Worm (Caenorhabditis elegans) whole organism, young adult: ENCODE measurements around the gene fbxa-153.

Experiments
- B0261.1 ChIP-seq: sonication (generic microtip); optimal IDR thresholded peaks from 2 replicates; lab custom pipeline; 2016; ENCODE audit warnings: mild to moderate bottlenecking, missing genetic modification characterization, moderate library complexity, missing compliant biosample characterization
- C06A6.2 ChIP-seq: fragments of 200-800 bp; sonication (Bioruptor generic); conservative IDR thresholded peaks from 2 replicates; pipeline ENCODE4 v1.3.6; 2022; ENCODE audit warnings: missing genetic modification characterization, missing compliant biosample characterization
- F23B12.7 ChIP-seq: sonication (generic microtip); optimal IDR thresholded peaks from 2 replicates; lab custom pipeline; 2017; ENCODE audit warnings: missing genetic modification characterization, mild to moderate bottlenecking, missing compliant biosample characterization, antibody characterized with exemption, moderate library complexity; ENCODE audit not compliant: insufficient read depth
- F37B4.10 ChIP-seq: fragments of 200-800 bp; sonication (Bioruptor generic); IDR thresholded peaks from 2 replicates; pipeline ENCODE4 v1.3.6; 2022; ENCODE audit warnings: missing genetic modification characterization, missing compliant biosample characterization
- F57C9.4 ChIP-seq: sonication (generic microtip); optimal IDR thresholded peaks from 2 replicates; lab custom pipeline; 2017; ENCODE audit warnings: mild to moderate bottlenecking, missing genetic modification characterization, missing compliant biosample characterization
- Y53G8AR.9 ChIP-seq: fragments of 200-800 bp; sonication (Bioruptor generic); conservative IDR thresholded peaks from 2 replicates; pipeline ENCODE4 v1.3.6; 2022; ENCODE audit warnings: missing genetic modification reagents, missing genetic modification characterization, missing compliant biosample characterization
- ZK185.1 ChIP-seq: sonication (generic microtip); optimal IDR thresholded peaks from 2 replicates; lab custom pipeline; 2016; ENCODE audit warnings: mild to moderate bottlenecking, missing genetic modification characterization, missing compliant biosample characterization; ENCODE audit not compliant: poor library complexity, severe bottlenecking
- atf-7 ChIP-seq: sonication (generic microtip); optimal IDR thresholded peaks from 2 replicates; lab custom pipeline; 2017; ENCODE audit warnings: mild to moderate bottlenecking, missing genetic modification characterization, missing compliant biosample characterization
- attf-3 ChIP-seq: fragments of 200-800 bp; sonication (Bioruptor generic); conservative IDR thresholded peaks from 2 replicates; pipeline ENCODE4 v1.3.6; 2022; ENCODE audit warnings: missing genetic modification reagents, missing genetic modification characterization, missing compliant biosample characterization
- attf-5 ChIP-seq: fragments of 200-800 bp; sonication (Bioruptor generic); optimal IDR thresholded peaks from 2 replicates; lab custom pipeline; 2018; ENCODE audit warnings: mild to moderate bottlenecking, missing genetic modification characterization, missing compliant biosample characterization
- attf-6 ChIP-seq: fragments of 200-800 bp; sonication (Bioruptor generic); IDR thresholded peaks from 2 replicates; pipeline ENCODE4 v1.3.6; 2022; ENCODE audit warnings: missing genetic modification reagents, missing genetic modification characterization, missing compliant biosample characterization
- bed-1 ChIP-seq: fragments of 200-800 bp; sonication (Bioruptor generic); IDR thresholded peaks from 2 replicates; pipeline ENCODE4 v1.3.6; 2022; ENCODE audit warnings: missing genetic modification reagents, missing genetic modification characterization, missing compliant biosample characterization
- cebp-1 ChIP-seq, 2 experiments: fragments of 200-800 bp in 1 of 2; sonication (Bioruptor generic) in 1 of 2; sonication (generic microtip) in 1 of 2; IDR thresholded peaks in 1 of 2; optimal IDR thresholded peaks in 1 of 2; 2 replicates each; pipeline versions ENCODE4 v1.3.6 to Lab custom; 2017 to 2022; ENCODE audit warnings: missing compliant biosample characterization in 2 of 2, missing genetic modification characterization in 2 of 2, mild to moderate bottlenecking in 1 of 2, missing genetic modification reagents in 1 of 2, moderate library complexity in 1 of 2
- ceh-58 ChIP-seq: fragments of 200-800 bp; sonication (Bioruptor generic); IDR thresholded peaks from 2 replicates; pipeline ENCODE4 v1.3.6; 2022; ENCODE audit warnings: missing genetic modification characterization, missing compliant biosample characterization
- dox-1 ChIP-seq: fragments of 200-800 bp; sonication (Bioruptor generic); IDR thresholded peaks from 2 replicates; pipeline ENCODE4 v1.3.6; 2022; ENCODE audit warnings: missing genetic modification reagents, missing genetic modification characterization, missing compliant biosample characterization
- dpff-1 ChIP-seq: sonication (generic microtip); optimal IDR thresholded peaks from 2 replicates; lab custom pipeline; 2017; ENCODE audit warnings: mild to moderate bottlenecking, missing genetic modification characterization, missing compliant biosample characterization
- dpl-1 ChIP-seq: fragments of 150-350 bp; optimal IDR thresholded peaks from 2 replicates; lab custom pipeline; 2014; ENCODE audit warnings: missing biosample characterization, missing genetic modification reagents, missing genetic modification characterization
- efl-1 ChIP-seq: fragments of 150-350 bp; optimal IDR thresholded peaks from 2 replicates; lab custom pipeline; 2014; ENCODE audit warnings: missing biosample characterization, missing genetic modification reagents, missing genetic modification characterization
- ets-4 ChIP-seq: fragments of 200-800 bp; sonication (Bioruptor generic); optimal IDR thresholded peaks from 2 replicates; lab custom pipeline; 2018; ENCODE audit warnings: mild to moderate bottlenecking, missing genetic modification characterization, missing compliant biosample characterization
- hmg-1.2 ChIP-seq: fragments of 200-800 bp; sonication (Bioruptor generic); IDR thresholded peaks from 2 replicates; pipeline ENCODE4 v1.3.6; 2022; ENCODE audit warnings: missing genetic modification reagents, missing genetic modification characterization, missing compliant biosample characterization
- hrde-1 ChIP-seq: sonication (generic microtip); optimal IDR thresholded peaks from 2 replicates; lab custom pipeline; 2016; ENCODE audit warnings: missing genetic modification characterization, mild to moderate bottlenecking, missing compliant biosample characterization, moderate library complexity, missing genotype, missing genetic modification reagents, borderline replicate concordance
- hsf-1 ChIP-seq: fragments of 200-800 bp; sonication (Bioruptor generic); IDR thresholded peaks from 2 replicates; pipeline ENCODE4 v1.3.6; 2022; ENCODE audit warnings: missing genetic modification reagents, missing genetic modification characterization, missing compliant biosample characterization
- lin-35 ChIP-seq, 3 experiments: fragments of 150-350 bp in 2 of 3; sonication (generic microtip) in 1 of 3; optimal IDR thresholded peaks; 2 replicates each; lab custom pipeline; 2014 to 2018; ENCODE audit warnings: missing biosample characterization in 3 of 3, missing genetic modification characterization in 3 of 3, missing genetic modification reagents in 3 of 3
- lin-54 ChIP-seq: fragments of 200-800 bp; sonication (Bioruptor generic); optimal IDR thresholded peaks from 2 replicates; lab custom pipeline; 2018; ENCODE audit warnings: mild to moderate bottlenecking, missing genetic modification characterization, missing compliant biosample characterization
- lir-1 ChIP-seq: fragments of 200-800 bp; sonication (Bioruptor generic); conservative IDR thresholded peaks from 2 replicates; pipeline ENCODE4 v1.3.6; 2022; ENCODE audit warnings: missing genetic modification reagents, missing genetic modification characterization, missing compliant biosample characterization
- mel-28 ChIP-seq: sonication (generic microtip); optimal IDR thresholded peaks from 2 replicates; lab custom pipeline; 2016; ENCODE audit warnings: borderline replicate concordance, mild to moderate bottlenecking, missing genetic modification characterization, missing compliant biosample characterization
- nfyb-1 ChIP-seq: fragments of 200-800 bp; sonication (Bioruptor generic); IDR thresholded peaks from 2 replicates; pipeline ENCODE4 v1.3.6; 2022; ENCODE audit warnings: missing genetic modification reagents, missing genetic modification characterization, missing compliant biosample characterization
- nhr-80 ChIP-seq: sonication (generic microtip); optimal IDR thresholded peaks from 2 replicates; lab custom pipeline; 2016; ENCODE audit warnings: missing genetic modification characterization, missing compliant biosample characterization
- pbrm-1 ChIP-seq: fragments of 200-800 bp; sonication (Bioruptor generic); IDR thresholded peaks from 2 replicates; pipeline ENCODE4 v1.3.6; 2022; ENCODE audit warnings: missing genetic modification reagents, missing genetic modification characterization, missing compliant biosample characterization
- rcor-1 ChIP-seq: fragments of 200-800 bp; sonication (Bioruptor generic); IDR thresholded peaks from 2 replicates; pipeline ENCODE4 v1.3.6; 2022; ENCODE audit warnings: missing genetic modification reagents, missing genetic modification characterization, missing compliant biosample characterization
- rec-8 ChIP-seq, 2 experiments: sonication (generic microtip); optimal IDR thresholded peaks; 2 replicates each; lab custom pipeline; 2016; ENCODE audit warnings: mild to moderate bottlenecking in 2 of 2, missing genetic modification characterization in 2 of 2, missing genetic modification reagents in 2 of 2, missing genotype in 2 of 2, missing biosample characterization in 1 of 2, missing compliant biosample characterization in 1 of 2, moderate library complexity in 1 of 2
- sptf-2 ChIP-seq: fragments of 200-800 bp; sonication (Bioruptor generic); optimal IDR thresholded peaks from 2 replicates; lab custom pipeline; 2018; ENCODE audit warnings: mild to moderate bottlenecking, missing genetic modification characterization, missing compliant biosample characterization
- unc-130 ChIP-seq: sonication (generic microtip); optimal IDR thresholded peaks from 2 replicates; lab custom pipeline; 2016; ENCODE audit warnings: missing genetic modification reagents, missing genetic modification characterization, missing compliant biosample characterization
- ztf-6 ChIP-seq: fragments of 200-800 bp; sonication (Bioruptor generic); IDR thresholded peaks from 2 replicates; pipeline ENCODE4 v1.3.6; 2022; ENCODE audit warnings: missing genetic modification reagents, missing genetic modification characterization, missing compliant biosample characterization

The fbxa-153 gene

DNA sequence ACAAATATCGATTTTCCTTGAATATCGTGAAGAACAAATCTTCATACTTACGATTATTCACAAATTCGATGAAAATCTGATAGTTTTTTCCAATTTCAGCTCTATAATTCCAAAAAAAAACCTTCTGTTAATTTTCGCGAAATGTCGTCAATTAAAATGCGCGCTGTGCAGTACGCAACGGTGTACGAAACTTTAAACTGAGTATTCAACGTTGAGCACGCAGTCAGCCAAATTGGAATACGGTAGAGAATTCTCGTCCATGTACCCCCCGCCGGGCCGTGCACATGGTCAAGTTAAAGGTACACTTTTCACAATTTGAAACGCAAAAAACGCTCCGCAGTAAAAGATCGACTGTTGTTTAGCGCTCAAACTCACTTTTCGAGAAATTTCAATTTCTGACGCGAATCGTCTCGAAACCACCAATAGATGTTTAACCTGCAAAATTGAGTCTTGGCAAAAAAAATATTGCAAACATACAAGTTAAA is 20.0 kb downstream of the fbxa-153 start, which contains the start of gene F28F8.7 (continued):
- TF ChIP-seq atf-7 (tag; lab: Kevin White, UChicago), result peak; percentile 79

DNA sequence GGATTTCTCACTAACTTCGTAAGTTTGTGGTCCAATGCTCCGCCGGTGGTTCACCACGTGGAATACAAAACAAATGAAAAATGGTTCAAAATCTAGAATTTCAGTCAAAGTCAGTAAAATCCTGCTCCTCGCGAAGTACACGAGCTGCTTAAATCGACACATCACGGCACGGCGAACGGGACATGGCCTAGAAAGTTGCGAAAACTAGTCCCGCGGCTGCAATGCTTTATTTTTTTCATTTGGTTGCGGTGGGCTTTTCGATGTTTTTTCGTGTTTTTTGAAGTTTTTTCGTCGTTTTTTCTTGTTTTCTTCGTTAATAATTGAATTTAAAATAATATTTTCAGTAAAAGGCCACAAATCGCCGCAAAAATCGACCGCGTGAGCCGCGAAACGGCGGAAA is 24.4 kb downstream of the fbxa-153 start:
- TF ChIP-seq dox-1 (GFP tag; lab: Robert Waterston, UW) (peak; percentile 18; the same call in 1 of the 2 replicates), hmg-1.2 (GFP tag; lab: Robert Waterston, UW) (peak; percentile 71)

DNA sequence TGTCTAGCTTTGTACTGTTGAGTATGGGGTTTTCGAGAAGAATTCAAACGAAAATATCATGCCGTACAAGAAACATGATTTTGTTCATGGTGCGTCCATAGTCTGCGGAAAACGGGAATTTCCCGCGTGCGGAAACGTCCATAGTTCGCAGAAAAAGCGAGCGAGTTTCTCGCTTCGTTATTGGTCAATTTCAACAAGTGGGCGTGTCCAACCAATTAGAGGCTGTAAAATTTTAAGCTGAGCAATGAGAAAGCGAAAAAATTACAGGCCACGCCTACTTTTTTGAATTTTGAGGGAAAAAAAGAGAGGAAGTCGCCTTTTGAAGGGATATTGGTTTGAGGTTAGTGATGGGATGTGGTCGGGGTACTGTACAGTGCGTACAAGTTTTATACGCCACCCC is 28.7 kb downstream of the fbxa-153 start:
- peak; percentile 80 for TF ChIP-seq nfyb-1
- TF ChIP-seq, all 124 proteins: peak for 1; not testable (repeated sequence) for 123

DNA sequence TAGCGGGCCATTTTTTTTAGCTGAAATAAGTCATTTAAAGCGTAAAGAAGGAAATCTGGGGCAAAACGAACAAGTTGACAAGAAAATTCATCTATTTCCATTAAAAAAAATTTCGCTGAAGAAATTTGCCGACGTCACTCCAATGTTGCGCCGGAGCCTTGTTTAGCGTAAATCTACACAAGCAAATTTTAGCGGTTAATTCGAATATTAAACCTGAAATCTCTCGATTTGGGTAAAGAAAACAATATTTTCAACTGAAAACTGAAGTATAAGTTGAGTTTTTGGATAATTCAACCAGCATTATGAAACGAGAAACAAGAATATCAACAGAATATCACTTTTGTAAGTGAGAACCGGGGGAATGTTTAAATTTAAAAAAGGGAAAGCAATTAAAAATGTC is 31.8 kb downstream of the fbxa-153 start, which contains the start of gene F28F8.9:
Gene F28F8.9 (minus strand): TSS at position 288 of the 400 bp plus-strand sequence.
- TF ChIP-seq dpl-1 (GFP tag; lab: Kevin White, UChicago), result peak; percentile 48
- no peak for TF ChIP-seq B0261.1 (tag; lab: Kevin White, UChicago)
- TF ChIP-seq sptf-2 (GFP tag; lab: Kevin White, UChicago), result no peak
- peak in 1 of 3 experiments; percentile 74 for TF ChIP-seq lin-35 (GFP tag; optimal IDR thresholded peaks at IDR 0.05; lab: Kevin White, UChicago)
- TF ChIP-seq dox-1 (GFP tag; lab: Robert Waterston, UW), result 0 out of 2 replicates have a peak, but pooled peaks have one; percentile 12
- no peak for TF ChIP-seq ceh-58 (GFP tag; lab: Robert Waterston, UW)
- no peak for TF ChIP-seq cebp-1 (GFP tag; IDR thresholded peaks at IDR 0.05; lab: Robert Waterston, UW)
- peak; percentile 28 for TF ChIP-seq cebp-1 (tag; optimal IDR thresholded peaks at IDR 0.05; lab: Kevin White, UChicago)
- peak; percentile 17 for TF ChIP-seq efl-1
- TF ChIP-seq attf-3 (GFP tag; lab: Robert Waterston, UW), result peak; percentile 89
- peak; percentile 66 for TF ChIP-seq lin-54 (GFP tag; lab: Kevin White, UChicago)
- peak; percentile 11 for TF ChIP-seq attf-5 (GFP tag; lab: Kevin White, UChicago)

DNA sequence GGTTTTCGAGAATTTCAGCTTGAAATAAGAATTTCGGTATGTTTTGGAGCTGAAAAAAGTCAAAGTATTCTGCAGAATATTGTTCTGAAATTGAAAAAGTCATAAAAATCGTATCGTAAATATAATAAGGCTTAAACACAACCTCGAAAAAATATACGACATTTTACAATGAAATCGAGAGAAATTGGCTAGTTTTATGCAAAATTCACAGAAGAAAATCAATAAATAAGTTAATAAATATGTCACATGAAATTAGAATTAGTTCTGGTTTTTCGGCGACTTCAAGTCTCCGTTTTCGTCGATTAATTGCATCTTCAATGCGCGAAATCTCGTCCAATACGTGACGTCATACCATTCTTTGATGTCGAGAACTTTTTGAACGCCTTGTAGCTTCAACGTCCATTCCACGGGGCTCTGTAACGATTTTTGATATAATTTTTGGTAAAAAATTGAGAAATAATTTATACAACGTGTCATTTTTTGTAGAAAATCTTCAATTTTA is 32.7 kb downstream of the fbxa-153 start, which contains the start of gene atx-3:
Gene atx-3 (minus strand): TSS at position 51 of the 502 bp plus-strand sequence.
- no peak for TF ChIP-seq pbrm-1
- no peak for TF ChIP-seq dpff-1 (tag; lab: Kevin White, UChicago)
- no peak for TF ChIP-seq C06A6.2
- no peak for TF ChIP-seq ztf-6
- TF ChIP-seq cebp-1 (GFP tag; IDR thresholded peaks at IDR 0.05; lab: Robert Waterston, UW), result no peak
- TF ChIP-seq cebp-1 (tag; optimal IDR thresholded peaks at IDR 0.05; lab: Kevin White, UChicago), result no peak
- TF ChIP-seq F57C9.4 (tag; lab: Kevin White, UChicago), result no peak
- no peak for TF ChIP-seq rec-8 (tag; optimal IDR thresholded peaks at IDR 0.05; lab: Kevin White, UChicago)
- no peak for TF ChIP-seq F23B12.7 (tag; lab: Kevin White, UChicago)
- TF ChIP-seq ZK185.1 (tag; lab: Kevin White, UChicago), result no peak
- no peak for TF ChIP-seq hrde-1 (tag; lab: Kevin White, UChicago)
- no peak for TF ChIP-seq unc-130 (GFP tag; lab: Kevin White, UChicago)
- no peak for TF ChIP-seq hsf-1 (GFP tag; lab: Robert Waterston, UW)
- no peak for TF ChIP-seq mel-28 (tag; lab: Kevin White, UChicago)
- TF ChIP-seq nhr-80 (tag; lab: Kevin White, UChicago), result no peak

DNA sequence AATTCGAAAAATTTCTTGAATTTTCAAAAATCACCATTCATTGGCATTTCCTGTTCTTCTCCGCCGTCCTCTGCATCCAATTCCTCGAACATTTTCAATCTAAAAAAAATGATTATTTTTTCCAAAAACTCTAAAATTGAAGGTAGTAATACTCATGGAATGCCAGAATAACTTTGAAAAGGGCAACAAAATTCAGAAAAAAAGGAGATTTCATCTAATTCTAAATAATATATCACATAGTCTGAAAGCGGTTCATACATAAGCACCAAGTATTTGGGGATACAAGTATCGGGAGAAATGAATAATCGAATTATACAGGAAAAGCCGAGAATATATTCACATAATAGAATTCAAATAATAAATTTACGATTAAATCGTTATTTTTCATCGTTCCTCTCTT is 34.9 kb downstream of the fbxa-153 start, which contains the start of gene mdt-28:
Gene mdt-28 (minus strand): TSS at position 101 of the 400 bp plus-strand sequence.
- TF ChIP-seq dpl-1 (GFP tag; lab: Kevin White, UChicago) (no peak), rcor-1 (GFP tag; lab: Robert Waterston, UW) (no peak), attf-6 (no peak), lir-1 (no peak), ets-4 (no peak), bed-1 (no peak), pbrm-1 (no peak), F37B4.10 (GFP tag; lab: Robert Waterston, UW) (no peak), Y53G8AR.9 (GFP tag; lab: Robert Waterston, UW) (no peak), ZK185.1 (tag; lab: Kevin White, UChicago) (no peak)
